Fruit fly (Drosophila melanogaster) whole organism, wandering third instar larva: ENCODE data around the gene CG11828.
A peak's percentile ranks its signal among the peaks of the same experiment; 100 is the strongest.

Experiments used
- Abd-B ChIP-seq: fragments of >200 bp; optimal IDR thresholded peaks from 2 replicates; lab custom pipeline; 2017; ENCODE audit warnings: missing biosample characterization, missing genetic modification characterization
- CG32264 ChIP-seq: fragments of 200-800 bp; sonication (Bioruptor generic); optimal IDR thresholded peaks from 2 replicates; lab custom pipeline; 2016; ENCODE audit warnings: missing biosample characterization, missing genetic modification characterization
- CG9705 ChIP-seq: fragments of 200-800 bp; sonication (Bioruptor generic); optimal IDR thresholded peaks from 2 replicates; lab custom pipeline; 2018; ENCODE audit warnings: missing biosample characterization, mild to moderate bottlenecking, missing genetic modification characterization
- Dfd ChIP-seq: fragments of >200 bp; optimal IDR thresholded peaks from 2 replicates; lab custom pipeline; 2017; ENCODE audit warnings: missing biosample characterization, missing genetic modification characterization
- Dif ChIP-seq: fragments of 200-275, 200-300 bp; sonication (Bioruptor generic); optimal IDR thresholded peaks from 2 replicates; lab custom pipeline; 2018; ENCODE audit warnings: missing biosample characterization, missing genetic modification characterization; ENCODE audit not compliant: partially characterized antibody
- GATAd ChIP-seq: sonication (Bioruptor generic); optimal IDR thresholded peaks from 2 replicates; lab custom pipeline; 2016; ENCODE audit warnings: missing biosample characterization, missing genetic modification characterization
- HLH106 ChIP-seq: fragments of 200-800 bp; optimal IDR thresholded peaks from 3 replicates; lab custom pipeline; 2019; ENCODE audit warnings: missing biosample characterization, mild to moderate bottlenecking, missing genetic modification characterization, moderate library complexity
- Hnf4 ChIP-seq: fragments of 200-800 bp; sonication (Bioruptor generic); optimal IDR thresholded peaks from 2 replicates; lab custom pipeline; 2016; ENCODE audit warnings: missing biosample characterization, mild to moderate bottlenecking, missing genetic modification characterization
- Hr78 ChIP-seq: fragments of >200 bp; optimal IDR thresholded peaks from 2 replicates; lab custom pipeline; 2017; ENCODE audit warnings: missing biosample characterization, missing genetic modification characterization
- Hr83 ChIP-seq: fragments of 200-300 bp; sonication (Bioruptor generic); optimal IDR thresholded peaks from 2 replicates; lab custom pipeline; 2016; ENCODE audit warnings: missing biosample characterization, mild to moderate bottlenecking, missing genetic modification characterization, moderate library complexity; ENCODE audit not compliant: poor library complexity, severe bottlenecking
- Jra ChIP-seq: sonication (Bioruptor generic); optimal IDR thresholded peaks from 2 replicates; lab custom pipeline; 2016; ENCODE audit warnings: missing biosample characterization, missing genetic modification characterization
- Mio ChIP-seq: sonication (Bioruptor generic); optimal IDR thresholded peaks from 2 replicates; lab custom pipeline; 2016; ENCODE audit warnings: missing biosample characterization, missing genetic modification characterization
- Myc ChIP-seq: fragments of >200 bp; optimal IDR thresholded peaks from 2 replicates; lab custom pipeline; 2017
- N ChIP-seq: fragments of >200 bp; optimal IDR thresholded peaks from 2 replicates; lab custom pipeline; 2018; ENCODE audit warnings: missing biosample characterization, missing external identifiers, missing genetic modification characterization
- OdsH ChIP-seq: fragments of 200-800 bp; sonication (Bioruptor generic); optimal IDR thresholded peaks from 2 replicates; lab custom pipeline; 2016; ENCODE audit warnings: missing biosample characterization, mild to moderate bottlenecking, missing genetic modification characterization
- Rel ChIP-seq, 2 experiments: fragments of 200-800 bp; sonication (Bioruptor generic) in 1 of 2; optimal IDR thresholded peaks; 2 replicates in 1 of 2; 3 replicates in 1 of 2; lab custom pipeline; 2016 to 2019; ENCODE audit warnings: mild to moderate bottlenecking in 2 of 2, missing biosample characterization in 2 of 2, missing genetic modification characterization in 2 of 2, moderate library complexity in 1 of 2
- Sp1 ChIP-seq: fragments of 200-800 bp; sonication (Bioruptor generic); optimal IDR thresholded peaks from 3 replicates; lab custom pipeline; 2019; ENCODE audit warnings: missing biosample characterization, mild to moderate bottlenecking, missing genetic modification characterization, moderate library complexity
- Vsx2 ChIP-seq: fragments of 200-300, 225-300 bp; sonication (Bioruptor generic); optimal IDR thresholded peaks from 2 replicates; lab custom pipeline; 2018; ENCODE audit warnings: missing biosample characterization, missing genetic modification characterization; ENCODE audit not compliant: partially characterized antibody
- br ChIP-seq: fragments of 200-800 bp; sonication (Bioruptor generic); optimal IDR thresholded peaks from 2 replicates; lab custom pipeline; 2016; ENCODE audit warnings: missing biosample characterization, missing genetic modification characterization
- dl ChIP-seq, 2 experiments: fragments of 175-275, 200-275 bp in 1 of 2; fragments of 200-275 bp in 1 of 2; sonication (Bioruptor generic); optimal IDR thresholded peaks; lab custom pipeline; 2018; ENCODE audit warnings: mild to moderate bottlenecking in 2 of 2, missing biosample characterization in 2 of 2, missing genetic modification characterization in 2 of 2, moderate library complexity in 2 of 2; ENCODE audit not compliant: partially characterized antibody in 2 of 2, insufficient read depth in 1 of 2
- dmrt93B ChIP-seq: fragments of 200-800 bp; sonication (Bioruptor generic); optimal IDR thresholded peaks from 2 replicates; lab custom pipeline; 2018; ENCODE audit warnings: missing biosample characterization, mild to moderate bottlenecking, missing genetic modification characterization
- dsf ChIP-seq: sonication (Bioruptor generic); optimal IDR thresholded peaks from 2 replicates; lab custom pipeline; 2016; ENCODE audit warnings: missing biosample characterization, missing genetic modification characterization, borderline replicate concordance
- ey ChIP-seq: fragments of 200-800 bp; sonication (Bioruptor generic); optimal IDR thresholded peaks from 2 replicates; lab custom pipeline; 2016; ENCODE audit warnings: missing biosample characterization, missing genetic modification characterization
- foxo ChIP-seq, 2 experiments: fragments of 200-800 bp; sonication (Bioruptor generic); optimal IDR thresholded peaks; 2 replicates in 1 of 2; 3 replicates in 1 of 2; lab custom pipeline; 2016 to 2017; ENCODE audit warnings: missing biosample characterization in 2 of 2, missing genetic modification characterization in 2 of 2
- fru ChIP-seq: fragments of 200-800 bp; sonication (Bioruptor generic); optimal IDR thresholded peaks from 3 replicates; lab custom pipeline; 2016; ENCODE audit warnings: missing biosample characterization, mild to moderate bottlenecking, missing genetic modification characterization
- h ChIP-seq: fragments of 200-800 bp; sonication (Bioruptor generic); optimal IDR thresholded peaks from 3 replicates; lab custom pipeline; 2016; ENCODE audit warnings: missing biosample characterization, mild to moderate bottlenecking, missing genetic modification characterization
- jim ChIP-seq: fragments of 175-275, 200-325 bp; sonication (Bioruptor generic); optimal IDR thresholded peaks from 2 replicates; lab custom pipeline; 2016; ENCODE audit warnings: missing biosample characterization, mild to moderate bottlenecking, missing genetic modification characterization
- lola ChIP-seq: fragments of >200 bp; optimal IDR thresholded peaks from 2 replicates; lab custom pipeline; 2017; ENCODE audit warnings: missing biosample characterization, missing genetic modification characterization
- pan ChIP-seq: fragments of >200 bp; optimal IDR thresholded peaks from 2 replicates; lab custom pipeline; 2017
- psq ChIP-seq: fragments of 200-800 bp; sonication (Bioruptor generic); optimal IDR thresholded peaks from 3 replicates; lab custom pipeline; 2017; ENCODE audit warnings: missing biosample characterization, mild to moderate bottlenecking, missing genetic modification characterization, moderate library complexity
- rgr ChIP-seq: fragments of 200-800 bp; sonication (Bioruptor generic); optimal IDR thresholded peaks from 3 replicates; lab custom pipeline; 2016; ENCODE audit warnings: missing biosample characterization, mild to moderate bottlenecking, missing genetic modification characterization
- sage ChIP-seq: fragments of 200-800 bp; sonication (Bioruptor generic); optimal IDR thresholded peaks from 2 replicates; lab custom pipeline; 2016; ENCODE audit warnings: missing biosample characterization, mild to moderate bottlenecking, missing genetic modification characterization
- sv ChIP-seq: fragments of 200-800 bp; sonication (Bioruptor generic); optimal IDR thresholded peaks from 3 replicates; lab custom pipeline; 2016; ENCODE audit warnings: missing biosample characterization, missing genetic modification characterization
- tai ChIP-seq: sonication (Bioruptor generic); optimal IDR thresholded peaks from 2 replicates; lab custom pipeline; 2016; ENCODE audit warnings: missing biosample characterization, missing genetic modification characterization

CG11828 gene

DNA sequence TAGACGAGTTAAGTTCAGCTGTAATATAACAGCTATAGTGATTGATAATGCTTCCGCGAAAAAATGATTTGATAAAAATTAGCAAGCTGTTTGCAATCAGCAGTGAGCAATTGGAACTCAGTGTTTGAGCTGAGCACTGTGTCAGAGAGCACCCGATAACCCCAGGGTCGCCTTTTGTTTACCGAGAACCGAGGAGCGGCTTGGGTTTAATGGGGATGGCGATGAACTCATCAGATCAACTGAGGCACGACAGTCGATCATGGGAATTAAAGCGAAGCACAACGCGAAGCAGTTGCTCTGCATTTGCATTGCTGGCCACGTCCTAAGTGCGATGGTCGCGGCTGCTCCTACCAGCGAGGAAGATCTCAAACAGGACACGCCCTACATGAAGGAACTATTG, 39.4 kb upstream of the CG11828 start, which contains the start of gene Nepl21:
Gene Nepl21 (plus strand): TSS at position 260 of the 400 bp plus-strand sequence.
- TF ChIP-seq rgr (GFP tag; lab: Kevin White, UChicago) (no peak), Rel (GFP tag; optimal IDR thresholded peaks at IDR 0.05; lab: Kevin White, UChicago) (no peak), Rel (tag; optimal IDR thresholded peaks at IDR 0.05; lab: Kevin White, UChicago) (peak; percentile 17)

dm6 chr3R:28886813-28887212, 36.0 kb upstream of the CG11828 start:
- TF ChIP-seq dmrt93B (GFP tag; lab: Kevin White, UChicago) (no peak), Jra (GFP tag; lab: Kevin White, UChicago) (no peak), Dfd (no peak), CG9705 (GFP tag; lab: Kevin White, UChicago) (no peak), dsf (no peak), tai (GFP tag; lab: Kevin White, UChicago) (no peak), dl (GFP tag; optimal IDR thresholded peaks at IDR 0.05; lab: Kevin White, UChicago; ENCODE audit: insufficient read depth in 1 of 2, partially characterized antibody in 2 of 2) (no peak), Hr83 (GFP tag; lab: Kevin White, UChicago) (no peak), Hr78 (GFP tag; lab: Kevin White, UChicago) (no peak)

dm6 chr3R:28887559-28888432, 35.0 kb upstream of the CG11828 start, which contains the start of the genes CG33203 and Doa:
Gene CG33203 (minus strand): TSS chr3R:28887709.
Gene Doa (plus strand): TSS chr3R:28888073.
- TF ChIP-seq rgr (GFP tag; lab: Kevin White, UChicago) (peak; percentile 5), Hr83 (GFP tag; lab: Kevin White, UChicago) (peak; percentile 79), h (GFP tag; lab: Kevin White, UChicago) (peak; percentile 51), psq (GFP tag; lab: Kevin White, UChicago) (no peak), dl (GFP tag; optimal IDR thresholded peaks at IDR 0.05; lab: Kevin White, UChicago; ENCODE audit: insufficient read depth in 1 of 2, partially characterized antibody in 2 of 2) (peak in 1 of 2 experiments; percentile 6), HLH106 (peak; percentile 25), foxo (GFP tag; optimal IDR thresholded peaks at IDR 0.05; lab: Kevin White, UChicago) (peak in 1 of 2 experiments; percentile 53), Myc (lab: Kevin White, UChicago) (peak; percentile 4), CG9705 (GFP tag; lab: Kevin White, UChicago) (no peak), dsf (no peak), Hnf4 (GFP tag; lab: Kevin White, UChicago) (peak; percentile 76), br (GFP tag; lab: Kevin White, UChicago) (peak; percentile 8), OdsH (GFP tag; lab: Kevin White, UChicago) (no peak), ey (no peak), Abd-B (GFP tag; lab: Kevin White, UChicago) (no peak), Jra (GFP tag; lab: Kevin White, UChicago) (peak; percentile 38), Rel (GFP tag; optimal IDR thresholded peaks at IDR 0.05; lab: Kevin White, UChicago) (no peak), Rel (tag; optimal IDR thresholded peaks at IDR 0.05; lab: Kevin White, UChicago) (peak; percentile 17)

DNA sequence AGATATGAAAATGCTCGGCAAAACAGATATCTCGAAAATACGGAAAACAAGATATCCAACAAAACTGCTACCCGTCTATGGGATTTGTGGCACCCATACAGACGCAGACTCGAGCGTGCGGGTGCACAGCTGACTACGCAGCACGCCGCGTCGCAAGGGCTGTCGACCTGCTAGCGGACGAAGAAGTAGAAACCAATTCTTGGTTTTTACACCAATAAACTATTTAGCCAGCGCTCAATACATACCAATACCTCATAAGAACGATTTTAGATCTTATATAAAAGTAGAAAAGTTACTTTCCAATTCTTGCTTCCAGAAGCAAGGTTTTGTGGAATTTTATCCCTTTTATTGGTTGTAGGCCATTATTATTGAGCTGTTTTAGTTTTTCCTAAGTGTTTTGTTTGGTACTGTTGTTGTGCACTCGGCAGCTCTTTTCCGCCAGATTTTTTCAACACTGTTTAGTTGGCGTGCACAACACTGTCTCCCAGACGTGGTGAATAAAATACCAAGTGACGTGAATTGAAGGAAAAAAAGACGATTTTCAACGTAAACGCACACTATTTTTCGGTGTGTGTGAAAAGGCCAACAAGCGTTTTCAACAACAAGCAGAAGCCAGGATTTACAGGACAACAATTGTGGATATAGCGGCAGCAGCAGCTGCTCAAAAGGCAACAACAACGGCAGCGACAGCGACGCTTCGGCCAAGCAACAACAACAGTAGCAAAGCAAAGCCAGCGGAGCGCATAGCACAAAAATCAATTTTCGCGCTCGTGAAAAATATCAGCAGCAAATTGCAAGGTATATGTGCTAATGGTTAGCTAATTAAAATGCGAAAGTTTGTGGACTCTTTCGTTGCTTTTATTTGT, 34.0 kb upstream of the CG11828 start:
- TF ChIP-seq N (GFP tag; lab: Kevin White, UChicago) (no peak), Dif (GFP tag; lab: Kevin White, UChicago) (no peak), OdsH (GFP tag; lab: Kevin White, UChicago) (peak; percentile 79), Mio (GFP tag; lab: Kevin White, UChicago) (peak; percentile 36), Vsx2 (no peak), Jra (GFP tag; lab: Kevin White, UChicago) (peak; percentile 67), dl (GFP tag; optimal IDR thresholded peaks at IDR 0.05; lab: Kevin White, UChicago; ENCODE audit: insufficient read depth in 1 of 2, partially characterized antibody in 2 of 2) (no peak), foxo (GFP tag; optimal IDR thresholded peaks at IDR 0.05; lab: Kevin White, UChicago) (peak; percentile 57 to 93), CG32264 (peak; percentile 67), jim (GFP tag; lab: Kevin White, UChicago) (no peak), fru (GFP tag; lab: Kevin White, UChicago) (peak; percentile 89), rgr (GFP tag; lab: Kevin White, UChicago) (peak; percentile 91), Dfd (no peak), GATAd (peak; percentile 50), lola (no peak), ey (peak; percentile 89), h (GFP tag; lab: Kevin White, UChicago) (peak; percentile 92), sv (peak; percentile 78), dmrt93B (GFP tag; lab: Kevin White, UChicago) (peak; percentile 76), Hr78 (GFP tag; lab: Kevin White, UChicago) (no peak), pan (no peak), HLH106 (peak; percentile 86), sage (no peak), br (GFP tag; lab: Kevin White, UChicago) (peak; percentile 90), Hr83 (GFP tag; lab: Kevin White, UChicago) (peak; percentile 68), Sp1 (peak; percentile 72), Abd-B (GFP tag; lab: Kevin White, UChicago) (peak; percentile 10), dsf (peak; percentile 37), Myc (lab: Kevin White, UChicago) (peak; percentile 70), psq (GFP tag; lab: Kevin White, UChicago) (peak; percentile 78)
